Worm (Caenorhabditis elegans) whole organism, L3 larva: ENCODE data around the gene srbc-6.

Source experiments
- R02D3.7 ChIP-seq: fragments of 150-350 bp; optimal IDR thresholded peaks from 2 replicates; lab custom pipeline; 2014; ENCODE audit warnings: missing biosample characterization, missing genetic modification characterization
- ZK546.5 ChIP-seq: sonication (generic microtip); optimal IDR thresholded peaks from 2 replicates; lab custom pipeline; 2017; ENCODE audit warnings: missing biosample characterization, missing genetic modification characterization
- aly-2 ChIP-seq: fragments of 150-350 bp; optimal IDR thresholded peaks from 2 replicates; lab custom pipeline; 2014; ENCODE audit warnings: missing biosample characterization, missing genetic modification characterization
- ama-1 ChIP-seq: fragments of 150-350 bp; optimal IDR thresholded peaks from 2 replicates; lab custom pipeline; 2018
- ceh-16 ChIP-seq: sonication (generic microtip); optimal IDR thresholded peaks from 2 replicates; lab custom pipeline; 2017; ENCODE audit warnings: missing biosample characterization, missing genetic modification characterization
- ceh-28 ChIP-seq: fragments of 150-350 bp; optimal IDR thresholded peaks from 2 replicates; lab custom pipeline; 2014; ENCODE audit warnings: missing biosample characterization, missing genetic modification reagents, missing genetic modification characterization
- ceh-82 ChIP-seq: fragments of 150-350 bp; optimal IDR thresholded peaks from 2 replicates; lab custom pipeline; 2014; ENCODE audit warnings: missing biosample characterization, missing genetic modification characterization
- ceh-9 ChIP-seq: sonication (generic microtip); optimal IDR thresholded peaks from 2 replicates; lab custom pipeline; 2018; ENCODE audit warnings: missing biosample characterization, missing genetic modification characterization
- egl-27 ChIP-seq: sonication (generic microtip); optimal IDR thresholded peaks from 4 replicates; lab custom pipeline; 2017; ENCODE audit warnings: missing biosample characterization, missing genetic modification reagents, missing genetic modification characterization
- elt-1 ChIP-seq: fragments of 150-350 bp; optimal IDR thresholded peaks from 2 replicates; lab custom pipeline; 2014; ENCODE audit warnings: missing biosample characterization, missing genetic modification characterization
- elt-2 ChIP-seq: sonication (generic microtip); optimal IDR thresholded peaks from 2 replicates; lab custom pipeline; 2016; ENCODE audit warnings: missing genetic modification reagents, mild to moderate bottlenecking, missing genetic modification characterization, missing compliant biosample characterization
- fkh-10 ChIP-seq: sonication (generic microtip); optimal IDR thresholded peaks from 2 replicates; lab custom pipeline; 2017; ENCODE audit warnings: missing biosample characterization, missing genetic modification reagents, missing genetic modification characterization
- hmg-11 ChIP-seq: sonication (generic microtip); optimal IDR thresholded peaks from 2 replicates; lab custom pipeline; 2016; ENCODE audit warnings: missing genetic modification characterization, missing compliant biosample characterization
- jun-1 ChIP-seq: fragments of 150-350 bp; optimal IDR thresholded peaks from 2 replicates; lab custom pipeline; 2014; ENCODE audit warnings: missing biosample characterization, missing genetic modification reagents, missing genetic modification characterization
- lin-15B ChIP-seq: fragments of 150-350 bp; optimal IDR thresholded peaks from 2 replicates; lab custom pipeline; 2014; ENCODE audit warnings: missing biosample characterization, missing genetic modification characterization
- mdl-1 ChIP-seq: fragments of 150-350 bp; optimal IDR thresholded peaks from 2 replicates; lab custom pipeline; 2014; ENCODE audit warnings: missing biosample characterization, missing genetic modification characterization
- nhr-11 ChIP-seq: fragments of 150-350 bp; optimal IDR thresholded peaks from 2 replicates; lab custom pipeline; 2014; ENCODE audit warnings: missing biosample characterization, missing genetic modification characterization
- nhr-12 ChIP-seq: fragments of 150-350 bp; optimal IDR thresholded peaks from 2 replicates; lab custom pipeline; 2014; ENCODE audit warnings: missing biosample characterization, missing genetic modification characterization
- nhr-23 ChIP-seq: fragments of 150-350 bp; optimal IDR thresholded peaks from 2 replicates; lab custom pipeline; 2014; ENCODE audit warnings: missing biosample characterization, missing genetic modification reagents, missing genetic modification characterization
- nhr-237 ChIP-seq: fragments of 150-350 bp; optimal IDR thresholded peaks from 2 replicates; lab custom pipeline; 2014; ENCODE audit warnings: missing biosample characterization, missing genetic modification characterization
- nhr-25 ChIP-seq: sonication (generic microtip); optimal IDR thresholded peaks from 2 replicates; lab custom pipeline; 2017; ENCODE audit warnings: missing biosample characterization, missing genetic modification characterization
- nhr-76 ChIP-seq: fragments of 150-350 bp; sonication (generic microtip); optimal IDR thresholded peaks from 5 replicates; lab custom pipeline; 2014; ENCODE audit warnings: missing biosample characterization, missing genetic modification characterization
- nhr-77 ChIP-seq: fragments of 150-350 bp; optimal IDR thresholded peaks from 2 replicates; lab custom pipeline; 2014; ENCODE audit warnings: missing biosample characterization, missing genetic modification characterization
- pqm-1 ChIP-seq: fragments of 150-350 bp; optimal IDR thresholded peaks from 2 replicates; lab custom pipeline; 2017; ENCODE audit warnings: missing biosample characterization, missing genetic modification characterization, inconsistent platforms
- sea-2 ChIP-seq: fragments of 150-350 bp; sonication (generic microtip); optimal IDR thresholded peaks from 4 replicates; lab custom pipeline; 2014; ENCODE audit warnings: missing biosample characterization, missing genetic modification reagents, missing genetic modification characterization
- skn-1 ChIP-seq: fragments of 150-350 bp; optimal IDR thresholded peaks from 2 replicates; lab custom pipeline; 2014; ENCODE audit warnings: missing biosample characterization, missing genetic modification characterization
- snpc-4 ChIP-seq: fragments of 150-350 bp; optimal IDR thresholded peaks from 2 replicates; lab custom pipeline; 2014; ENCODE audit warnings: missing biosample characterization, missing genetic modification characterization
- tbx-2 ChIP-seq: sonication (generic microtip); optimal IDR thresholded peaks from 2 replicates; lab custom pipeline; 2016; ENCODE audit warnings: mild to moderate bottlenecking, missing genetic modification characterization, missing compliant biosample characterization
- unc-39 ChIP-seq: sonication (generic microtip); optimal IDR thresholded peaks from 4 replicates; lab custom pipeline; 2017; ENCODE audit warnings: missing biosample characterization, missing genetic modification characterization
- unc-62 ChIP-seq: fragments of 150-350 bp; sonication (generic microtip); optimal IDR thresholded peaks from 4 replicates; lab custom pipeline; 2014; ENCODE audit warnings: missing biosample characterization, missing genetic modification reagents, missing genetic modification characterization
- zag-1 ChIP-seq: fragments of 150-350 bp; optimal IDR thresholded peaks from 2 replicates; lab custom pipeline; 2014; ENCODE audit warnings: missing biosample characterization, missing genetic modification characterization
- ztf-4 ChIP-seq: fragments of 150-350 bp; optimal IDR thresholded peaks from 2 replicates; lab custom pipeline; 2014; ENCODE audit warnings: missing biosample characterization, missing genetic modification characterization

Gene srbc-6

DNA sequence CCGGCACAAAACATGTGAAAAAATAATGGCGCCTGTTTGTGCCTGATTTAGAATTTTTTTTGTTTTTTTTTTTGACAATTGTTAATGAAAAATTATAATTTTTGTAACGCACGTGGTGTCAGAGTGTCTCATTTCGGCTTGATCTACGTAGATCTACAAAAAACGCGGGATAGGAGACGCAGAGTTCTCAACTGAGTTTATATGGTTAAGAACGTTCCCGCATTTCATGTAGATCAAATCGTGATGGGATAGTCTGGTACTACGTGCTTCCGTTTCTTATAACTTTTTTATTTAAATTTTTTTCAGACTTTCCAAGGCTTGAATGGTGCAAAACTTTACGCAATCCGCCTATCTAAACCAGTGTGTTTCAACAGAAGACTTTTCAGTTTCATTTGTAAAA, 41.1 kb upstream of the srbc-6 start, which contains the start of gene tat-6:
Gene tat-6 (plus strand): TSS at position 301 of the 400 bp plus-strand sequence.
- TF ChIP-seq elt-1 (tag; lab: Kevin White, UChicago) (no peak), ZK546.5 (no peak), aly-2 (no peak), lin-15B (tag; lab: Kevin White, UChicago) (no peak), unc-62 (no peak), skn-1 (tag; lab: Kevin White, UChicago) (no peak)
- TF ChIP-seq, all 47 proteins: peak for 0

DNA sequence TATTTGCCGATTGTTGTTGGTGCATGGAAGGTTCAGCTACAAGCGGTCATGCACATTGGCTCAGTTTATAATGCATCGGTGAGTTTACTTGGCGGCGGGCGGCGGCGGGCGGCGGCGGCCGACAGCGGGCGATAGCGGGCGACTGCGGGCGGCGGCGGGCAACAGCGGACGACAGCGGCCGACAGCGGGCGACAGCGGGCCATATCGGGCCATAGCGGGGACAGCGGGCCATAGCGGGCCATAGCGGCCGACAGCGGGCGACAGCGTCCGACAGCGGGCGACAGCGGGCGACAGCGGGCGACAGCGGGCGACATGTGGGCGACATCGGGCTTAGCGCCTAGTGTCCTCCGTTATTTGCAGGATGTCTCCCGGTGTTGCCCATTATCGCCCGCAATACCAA, 37.8 kb upstream of the srbc-6 start:
- TF ChIP-seq elt-2 (tag; lab: Kevin White, UChicago) = no peak
- TF ChIP-seq nhr-77 (tag; lab: Kevin White, UChicago) = no peak
- TF ChIP-seq skn-1 (tag; lab: Kevin White, UChicago) = no peak
- no peak for TF ChIP-seq jun-1
- no peak for TF ChIP-seq pqm-1 (tag; lab: Kevin White, UChicago)
- TF ChIP-seq egl-27 (tag; lab: Kevin White, UChicago) = no peak
- TF ChIP-seq ama-1 = no peak
- no peak for TF ChIP-seq mdl-1 (tag; lab: Kevin White, UChicago)
- TF ChIP-seq ztf-4 (tag; lab: Kevin White, UChicago) = no peak
- TF ChIP-seq ceh-82 (tag; lab: Kevin White, UChicago) = no peak

DNA sequence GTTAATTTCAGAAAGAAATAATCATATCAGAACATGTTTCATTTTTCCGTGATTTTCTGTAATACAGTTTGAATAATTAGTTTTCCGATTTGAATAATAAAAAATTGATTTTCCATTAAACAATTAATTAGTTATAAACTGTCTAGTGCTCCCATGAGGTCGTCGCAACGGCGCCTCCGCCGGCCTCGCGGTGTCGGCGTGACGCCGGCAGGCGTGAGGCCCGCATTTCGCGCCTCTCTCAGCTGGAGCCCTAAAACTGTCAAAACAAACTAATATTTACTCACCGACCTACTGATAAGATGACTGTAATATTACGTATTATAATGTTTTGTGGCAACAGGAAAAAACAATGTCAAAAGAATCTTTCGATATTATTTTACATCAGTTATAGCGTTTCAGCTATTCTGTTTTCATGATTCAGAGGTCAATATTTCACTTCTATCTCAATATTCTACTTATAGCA, 36.6 kb upstream of the srbc-6 start, which contains the start of gene F02C9.2:
Gene F02C9.2 (plus strand): TSS at position 413 of the 463 bp plus-strand sequence.
- TF ChIP-seq hmg-11 (tag; lab: Kevin White, UChicago) = no peak
- TF ChIP-seq lin-15B (tag; lab: Kevin White, UChicago) = no peak
- no peak for TF ChIP-seq nhr-25 (tag; lab: Kevin White, UChicago)

DNA sequence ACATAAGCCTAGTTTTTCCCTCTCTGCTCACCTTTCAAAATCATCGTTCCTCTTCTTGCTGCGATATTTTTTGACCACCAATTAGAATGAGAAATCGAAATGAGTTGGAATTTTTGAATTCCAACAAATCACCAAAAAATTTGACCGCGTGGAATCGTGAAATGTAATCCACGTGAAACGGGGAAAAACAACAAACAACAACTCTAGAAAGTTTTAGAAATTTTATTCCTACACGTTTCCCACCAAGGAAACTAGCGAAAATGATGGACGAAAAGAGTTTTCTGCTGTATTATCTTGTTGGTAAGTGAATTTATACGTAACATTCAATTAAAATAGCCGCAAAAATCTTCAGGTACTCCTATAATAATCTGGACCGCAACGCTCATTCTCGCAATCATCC, 31.4 kb upstream of the srbc-6 start, which contains the start of the genes irld-3 and F02C9.1:
Gene irld-3 (minus strand): TSS at position 101 of the 400 bp plus-strand sequence.
Gene F02C9.1 (plus strand): TSS at position 216 of the 400 bp plus-strand sequence.
- TF ChIP-seq egl-27 (tag; lab: Kevin White, UChicago) (no peak), ceh-28 (tag; lab: Kevin White, UChicago) (no peak), nhr-23 (tag; lab: Kevin White, UChicago) (no peak), aly-2 (no peak)

DNA sequence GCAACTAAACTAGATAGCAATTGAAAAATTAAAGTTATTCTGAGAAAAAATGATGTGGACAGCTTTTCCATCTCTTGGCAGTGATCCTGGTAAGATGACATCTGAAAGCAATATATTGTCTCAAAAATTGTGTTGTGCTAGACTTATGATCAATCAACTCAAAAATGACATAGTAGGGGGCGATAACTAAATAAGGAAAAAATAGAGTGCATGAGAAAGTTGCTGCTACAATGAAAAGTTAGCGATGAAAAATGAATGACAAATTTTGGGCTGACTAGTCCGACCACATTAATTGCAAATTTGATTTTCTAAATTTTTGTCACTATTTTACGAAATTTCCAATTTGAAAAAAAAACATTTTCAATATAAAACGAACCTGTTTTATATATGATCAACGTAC, 28.7 kb upstream of the srbc-6 start, which contains the start of gene srab-9:
Gene srab-9 (minus strand): TSS at position 101 of the 400 bp plus-strand sequence.
- TF ChIP-seq ZK546.5 = no peak
- no peak for TF ChIP-seq mdl-1 (tag; lab: Kevin White, UChicago)
- no peak for TF ChIP-seq snpc-4 (tag; lab: Kevin White, UChicago)
- TF ChIP-seq nhr-25 (tag; lab: Kevin White, UChicago) = no peak
- TF ChIP-seq ama-1 = no peak
- no peak for TF ChIP-seq R02D3.7 (tag; lab: Kevin White, UChicago)
- no peak for TF ChIP-seq ceh-28 (tag; lab: Kevin White, UChicago)
- TF ChIP-seq ztf-4 (tag; lab: Kevin White, UChicago) = no peak
- TF ChIP-seq nhr-237 = no peak

DNA sequence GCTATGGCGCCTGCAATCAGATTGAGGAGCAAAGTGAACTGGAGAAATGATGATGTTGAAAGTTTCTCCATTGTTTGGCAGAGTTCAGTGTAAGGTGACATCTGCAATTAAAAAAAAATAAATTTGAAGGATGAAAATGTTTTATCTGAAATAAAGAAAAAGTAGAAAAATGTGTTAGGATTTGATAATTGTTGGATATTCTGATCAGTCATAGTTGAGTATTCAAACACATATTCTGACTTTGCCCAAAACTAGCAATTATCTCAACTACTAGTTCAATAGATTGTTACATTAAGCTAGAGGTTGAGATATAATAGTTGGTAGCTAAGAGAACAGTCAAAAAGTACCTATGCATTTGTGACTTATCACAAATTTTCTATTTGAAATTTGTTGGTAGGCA, 25.4 kb upstream of the srbc-6 start, which contains the start of gene srab-10:
Gene srab-10 (minus strand): TSS at position 101 of the 400 bp plus-strand sequence.
- no peak for TF ChIP-seq nhr-11 (tag; lab: Kevin White, UChicago)
- no peak for TF ChIP-seq elt-1 (tag; lab: Kevin White, UChicago)
- TF ChIP-seq tbx-2 (tag; lab: Kevin White, UChicago) = no peak
- TF ChIP-seq nhr-237 = no peak
- no peak for TF ChIP-seq skn-1 (tag; lab: Kevin White, UChicago)
- TF ChIP-seq zag-1 (tag; lab: Kevin White, UChicago) = no peak
- no peak for TF ChIP-seq nhr-12 (tag; lab: Kevin White, UChicago)
- no peak for TF ChIP-seq pqm-1 (tag; lab: Kevin White, UChicago)
- TF ChIP-seq ZK546.5 = no peak
- TF ChIP-seq sea-2 (GFP tag; lab: Kevin White, UChicago) = no peak
- TF ChIP-seq ceh-82 (tag; lab: Kevin White, UChicago) = no peak
- TF ChIP-seq ama-1 = no peak
- TF ChIP-seq ceh-9 (tag; lab: Kevin White, UChicago) = no peak
- TF ChIP-seq ceh-16 (tag; lab: Kevin White, UChicago) = no peak
- TF ChIP-seq nhr-76 (tag; lab: Kevin White, UChicago) = no peak
- TF ChIP-seq unc-62 = no peak
- no peak for TF ChIP-seq fkh-10
- TF ChIP-seq unc-39 (tag; lab: Kevin White, UChicago) = no peak
